Fruit fly (Drosophila melanogaster): ENCODE data around the gene CG8945.

Gene CG8945

dm6 chrX:17123545-17124203 is 36.2 kb upstream of the CG8945 start (continued):
- TF ChIP-seq HLHmδ (GFP tag; optimal IDR thresholded peaks at IDR 0.05) (no peak), br (optimal IDR thresholded peaks at IDR 0.05) (no peak), gsb (GFP tag; IDR thresholded peaks at IDR 0.05) (0 out of 2 replicates have a peak, but pooled peaks have one; percentile 19), CG4854 (GFP tag; optimal IDR thresholded peaks at IDR 0.05) (peak; percentile 44), CG10565 (GFP tag; optimal IDR thresholded peaks at IDR 0.05) (no peak), CG9727 (GFP tag; optimal IDR thresholded peaks at IDR 0.05) (peak; percentile 55), Nf-YA (GFP tag; IDR thresholded peaks at IDR 0.05) (peak; percentile 52), Deaf1 (tag; optimal IDR thresholded peaks at IDR 0.05) (peak; percentile 35), Optix (GFP tag; IDR thresholded peaks at IDR 0.05) (0 out of 3 replicates have a peak, but pooled peaks have one; percentile 50), dpn (GFP tag; optimal IDR thresholded peaks at IDR 0.05) (peak; percentile 54 to 81), CG12236 (GFP tag; optimal IDR thresholded peaks at IDR 0.05) (no peak), CG8089 (GFP tag; optimal IDR thresholded peaks at IDR 0.05) (no peak), CG3847 (GFP tag; IDR thresholded peaks at IDR 0.05) (peak; percentile 71), gfzf (GFP tag; optimal IDR thresholded peaks at IDR 0.05) (no peak), B-H2 (GFP tag; optimal IDR thresholded peaks at IDR 0.05) (no peak), CG3281 (GFP tag; optimal IDR thresholded peaks at IDR 0.05) (peak; percentile 71), CG7556 (GFP tag; optimal IDR thresholded peaks at IDR 0.05) (peak; percentile 70), z (GFP tag; IDR thresholded peaks at IDR 0.05) (no peak), ftz-f1 (GFP tag; optimal IDR thresholded peaks at IDR 0.05) (no peak), CG6791 (GFP tag; IDR thresholded peaks at IDR 0.05; ENCODE audit: partially characterized antibody) (no peak), CG4820 (GFP tag; optimal IDR thresholded peaks at IDR 0.05) (peak; percentile 46), CG2199 (GFP tag; IDR thresholded peaks at IDR 0.05) (peak; percentile 48; the same call in 1 of the 3 replicates), CG30403 (GFP tag; optimal IDR thresholded peaks at IDR 0.05) (peak; percentile 77), CG14860 (GFP tag; IDR thresholded peaks at IDR 0.05; ENCODE audit: partially characterized antibody) (no peak), CG34376 (GFP tag; optimal IDR thresholded peaks at IDR 0.05) (peak; percentile 5), bsh (GFP tag; optimal IDR thresholded peaks at IDR 0.05) (peak in 1 of 2 experiments; percentile 75), cad (GFP tag; optimal IDR thresholded peaks at IDR 0.05) (no peak), repo (GFP tag; optimal IDR thresholded peaks at IDR 0.05) (no peak), esg (GFP tag; conservative IDR thresholded peaks at IDR 0.05) (peak; percentile 65), Side (GFP tag; optimal IDR thresholded peaks at IDR 0.05) (peak; percentile 15), p53 (GFP tag; optimal IDR thresholded peaks at IDR 0.05) (no peak), CG6765 (GFP tag; optimal IDR thresholded peaks at IDR 0.05) (peak; percentile 22), CG1603 (tag; optimal IDR thresholded peaks at IDR 0.05) (peak; percentile 84), vvl (GFP tag; IDR thresholded peaks at IDR 0.05) (peak; percentile 79), CG42726 (GFP tag; IDR thresholded peaks at IDR 0.05; ENCODE audit: partially characterized antibody) (no peak), ems (GFP tag; optimal IDR thresholded peaks at IDR 0.05) (peak; percentile 53), NfI (GFP tag; optimal IDR thresholded peaks at IDR 0.05) (peak; percentile 61), Dp (GFP tag; optimal IDR thresholded peaks at IDR 0.05) (no peak), CrebB (tag; optimal IDR thresholded peaks at IDR 0.05) (peak; percentile 60), unpg (GFP tag; optimal IDR thresholded peaks at IDR 0.05) (peak; percentile 84), sug (tag; optimal IDR thresholded peaks at IDR 0.05) (peak; percentile 22), prd (optimal IDR thresholded peaks at IDR 0.05) (no peak), prd (GFP tag; IDR thresholded peaks at IDR 0.05) (peak; percentile 73), CG17568 (GFP tag; optimal IDR thresholded peaks at IDR 0.05) (peak; percentile 32), Asciz (GFP tag; optimal IDR thresholded peaks at IDR 0.05) (peak; percentile 71), Oli (tag; optimal IDR thresholded peaks at IDR 0.05) (peak; percentile 82), slbo (GFP tag; IDR thresholded peaks at IDR 0.05) (peak; percentile 82), sens (GFP tag) (peak; percentile 92), CG31224 (GFP tag; IDR thresholded peaks at IDR 0.05) (peak; percentile 42; the same call in 1 of the 2 replicates), HLH54F (GFP tag; optimal IDR thresholded peaks at IDR 0.05) (peak; percentile 39)
